Worm (Caenorhabditis elegans): Measurements from ENCODE around the gene Y59H11AR.3.

The Y59H11AR.3 gene

ce11 chrIV:8620102-8620733 lies 25.0 kb upstream of the Y59H11AR.3 start, which contains the start of gene lin-49 (continued):
- no peak for TF ChIP-seq ceh-100 (GFP tag; IDR thresholded peaks at IDR 0.05)
- TF ChIP-seq hrde-1 (tag; optimal IDR thresholded peaks at IDR 0.05; ENCODE audit: borderline replicate concordance), result no peak
- TF ChIP-seq C06A6.2 (GFP tag; conservative IDR thresholded peaks at IDR 0.05), result 0 out of 2 replicates have a peak, but pooled peaks have one; percentile 11
- no peak for TF ChIP-seq lag-1 (GFP tag; IDR thresholded peaks at IDR 0.05)
- TF ChIP-seq F23B12.7 (tag; optimal IDR thresholded peaks at IDR 0.05; ENCODE audit: insufficient read depth), result no peak
- no peak for TF ChIP-seq ceh-58 (GFP tag; IDR thresholded peaks at IDR 0.05)
- peak; percentile 86; the same call in 1 of the 2 replicates for TF ChIP-seq hmg-1.2 (GFP tag; IDR thresholded peaks at IDR 0.05)
- TF ChIP-seq lin-54 (GFP tag; optimal IDR thresholded peaks at IDR 0.05), result peak; percentile 36
- peak; percentile 32 for TF ChIP-seq tbp1 (GFP tag; optimal IDR thresholded peaks at IDR 0.05)
- no peak for TF ChIP-seq F22D6.2 (tag; optimal IDR thresholded peaks at IDR 0.05)
- no peak for TF ChIP-seq K11D2.4 (GFP tag; IDR thresholded peaks at IDR 0.05)
- TF ChIP-seq sptf-2 (GFP tag; optimal IDR thresholded peaks at IDR 0.05), result no peak
- no peak for TF ChIP-seq mxl-1 (tag; optimal IDR thresholded peaks at IDR 0.05)
- no peak for TF ChIP-seq ets-4 (GFP tag; optimal IDR thresholded peaks at IDR 0.05)
- no peak for TF ChIP-seq nfya-1 (tag; optimal IDR thresholded peaks at IDR 0.05; ENCODE audit: borderline replicate concordance, insufficient read depth)
- TF ChIP-seq bed-1 (GFP tag; IDR thresholded peaks at IDR 0.05), result no peak
- peak; percentile 23 for TF ChIP-seq ztf-18 (tag; optimal IDR thresholded peaks at IDR 0.05)
- TF ChIP-seq unc-130 (GFP tag; optimal IDR thresholded peaks at IDR 0.05), result no peak
- no peak for TF ChIP-seq egrh-3 (GFP tag; IDR thresholded peaks at IDR 0.05)
- TF ChIP-seq lsl-1 (GFP tag; optimal IDR thresholded peaks at IDR 0.05), result no peak
- TF ChIP-seq F39B2.1 (GFP tag; IDR thresholded peaks at IDR 0.05), result no peak
- no peak for TF ChIP-seq F33H1.4 (GFP tag; IDR thresholded peaks at IDR 0.05)
- no peak for TF ChIP-seq lsy-27 (tag; optimal IDR thresholded peaks at IDR 0.05; ENCODE audit: borderline replicate concordance, insufficient read depth)
- peak; percentile 56 for TF ChIP-seq K12H6.12 (tag; optimal IDR thresholded peaks at IDR 0.05)
- peak; percentile 62 for TF ChIP-seq lin-40 (tag; optimal IDR thresholded peaks at IDR 0.05)
- TF ChIP-seq F49E8.2 (tag; optimal IDR thresholded peaks at IDR 0.05; ENCODE audit: insufficient read depth), result no peak

- TF ChIP-seq snpc-3.4 (tag; optimal IDR thresholded peaks at IDR 0.05) (peak; percentile 10), ztf-6 (GFP tag; IDR thresholded peaks at IDR 0.05) (no peak), hmg-1.2 (GFP tag; IDR thresholded peaks at IDR 0.05) (peak; percentile 96), C06A6.2 (GFP tag; conservative IDR thresholded peaks at IDR 0.05) (no peak)
Measured at ce11 chrIV:8618698-8619097, 23.5 kb upstream of the Y59H11AR.3 start, which contains the start of gene F42A9.8. Gene F42A9.8, minus strand, starts transcription at chrIV:8618785.

ce11 chrIV:8617047-8617446 lies 21.8 kb upstream of the Y59H11AR.3 start, which contains the start of the genes F42A9.7 and F42A9.3:
Gene F42A9.7, minus strand, starts transcription at chrIV:8617147.
Gene F42A9.3, plus strand, starts transcription at chrIV:8617260.
- TF ChIP-seq attf-6 (GFP tag; IDR thresholded peaks at IDR 0.05) (no peak), tbx-9 (tag; optimal IDR thresholded peaks at IDR 0.05; ENCODE audit: borderline replicate concordance) (no peak), F37B4.10 (GFP tag; IDR thresholded peaks at IDR 0.05) (no peak), lin-40 (tag; optimal IDR thresholded peaks at IDR 0.05) (no peak)

- no peak for TF ChIP-seq hmg-1.2 (GFP tag; IDR thresholded peaks at IDR 0.05)
- TF ChIP-seq sptf-2 (GFP tag; optimal IDR thresholded peaks at IDR 0.05), result no peak
- no peak for TF ChIP-seq Y67H2A.10 (GFP tag; conservative IDR thresholded peaks at IDR 0.05)
- no peak for TF ChIP-seq lin-26 (GFP tag; IDR thresholded peaks at IDR 0.05)
- TF ChIP-seq ceh-79 (tag; optimal IDR thresholded peaks at IDR 0.05), result no peak
- no peak for TF ChIP-seq madf-8 (GFP tag; conservative IDR thresholded peaks at IDR 0.05)
- no peak for TF ChIP-seq bed-2 (GFP tag; IDR thresholded peaks at IDR 0.05)
- no peak for TF ChIP-seq cebp-2 (GFP tag; IDR thresholded peaks at IDR 0.05)
- TF ChIP-seq let-607 (tag; optimal IDR thresholded peaks at IDR 0.05), result no peak
- TF ChIP-seq tbp1 (GFP tag; optimal IDR thresholded peaks at IDR 0.05), result no peak
- no peak for TF ChIP-seq ceh-27 (GFP tag; optimal IDR thresholded peaks at IDR 0.05)
- no peak for TF ChIP-seq F57C9.4 (tag; optimal IDR thresholded peaks at IDR 0.05)
- TF ChIP-seq hlh-12 (tag; optimal IDR thresholded peaks at IDR 0.05), result no peak
- TF ChIP-seq mxl-1 (tag; optimal IDR thresholded peaks at IDR 0.05), result no peak
- TF ChIP-seq repo-1 (tag; optimal IDR thresholded peaks at IDR 0.05), result no peak
- TF ChIP-seq Y95B8A.8 (GFP tag; IDR thresholded peaks at IDR 0.05), result no peak
Measured at ce11 chrIV:8615314-8615713, 20.1 kb upstream of the Y59H11AR.3 start.
